Fruit fly (Drosophila melanogaster): ENCODE data around the gene Itpr.

- TF ChIP-seq Hr39 (GFP tag; optimal IDR thresholded peaks at IDR 0.05) (no peak), esn (GFP tag; optimal IDR thresholded peaks at IDR 0.05) (no peak), Smox (GFP tag; optimal IDR thresholded peaks at IDR 0.05) (no peak), Blimp-1 (GFP tag; optimal IDR thresholded peaks at IDR 0.05) (no peak), CG9139 (GFP tag; optimal IDR thresholded peaks at IDR 0.05) (no peak), CG6808 (GFP tag; optimal IDR thresholded peaks at IDR 0.05) (no peak), CG10631 (GFP tag; optimal IDR thresholded peaks at IDR 0.05) (no peak)
Observed at dm6 chr3R:5502646-5503045, 14.3 kb upstream of the Itpr start, which contains the start of gene NKCC.
